Worm (Caenorhabditis elegans) whole organism, young adult: ENCODE results near the gene F08F8.6.

ENCODE experiments used
- ama-1 ChIP-seq, 3 experiments: fragments of 150-350 bp in 1 of 3; sonication (generic microtip) in 2 of 3; optimal IDR thresholded peaks; 2 replicates each; lab custom pipeline; 2014 to 2018; ENCODE audit warnings: missing biosample characterization in 2 of 3, missing genetic modification characterization in 2 of 3, missing genetic modification reagents in 2 of 3
- sptf-2 ChIP-seq: fragments of 200-800 bp; sonication (Bioruptor generic); optimal IDR thresholded peaks from 2 replicates; lab custom pipeline; 2018; ENCODE audit warnings: mild to moderate bottlenecking, missing genetic modification characterization, missing compliant biosample characterization

DNA sequence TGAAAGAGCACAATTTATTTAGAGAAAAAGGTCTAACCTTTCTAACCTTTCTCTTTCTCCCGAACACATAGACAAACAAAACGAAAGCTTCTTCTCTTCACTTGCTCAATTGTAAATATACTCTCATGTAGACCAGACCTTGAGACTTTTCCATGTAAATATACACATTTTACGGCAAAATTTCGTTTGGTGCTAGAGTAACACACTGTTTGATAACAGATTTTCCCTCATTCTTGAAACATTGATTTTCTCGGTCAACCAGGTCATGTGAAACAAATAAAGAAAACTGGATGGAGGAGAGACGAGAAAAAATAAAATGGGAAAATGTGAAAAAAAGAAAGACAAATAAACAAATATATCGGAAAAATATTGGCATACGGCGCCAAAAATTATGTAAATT is 21.5 kb upstream of the F08F8.6 start:
- TF ChIP-seq sptf-2 (no peak), ama-1 (optimal IDR thresholded peaks at IDR 0.05; lab: Kevin White, UChicago) (no peak), ama-1 (GFP tag; optimal IDR thresholded peaks at IDR 0.05; lab: Kevin White, UChicago) (no peak)
